Worm (Caenorhabditis elegans): ENCODE data around the gene H28G03.2.

H28G03.2 gene

DNA sequence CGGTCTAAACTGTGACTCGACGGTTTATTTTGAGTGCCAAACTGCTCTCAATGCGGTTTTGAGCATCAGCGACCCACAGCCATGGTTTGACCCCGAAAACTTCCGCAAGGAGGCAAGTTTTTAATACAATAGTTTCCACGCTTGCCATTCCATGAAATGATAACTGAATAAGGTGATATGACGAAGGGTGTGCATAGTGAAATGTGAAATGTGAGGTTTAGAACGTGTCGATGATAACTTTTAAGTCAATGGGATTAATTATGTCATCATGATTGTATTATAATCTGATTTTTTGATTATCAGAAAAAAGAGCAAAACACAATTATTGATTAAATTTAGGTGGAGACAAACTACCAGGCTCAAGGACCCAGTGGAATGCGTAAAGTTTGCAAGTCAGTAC is 49.8 kb downstream of the H28G03.2 start:
- no peak for TF ChIP-seq nhr-25 (tag; optimal IDR thresholded peaks at IDR 0.05; ENCODE audit: borderline replicate concordance, insufficient read depth)
- TF ChIP-seq gei-8 (GFP tag; optimal IDR thresholded peaks at IDR 0.05), result no peak
- TF ChIP-seq unc-39 (tag; optimal IDR thresholded peaks at IDR 0.05), result no peak
- peak; percentile 16 for TF ChIP-seq hlh-11 (tag; optimal IDR thresholded peaks at IDR 0.05)
- peak; percentile 5 for TF ChIP-seq dve-1 (tag; optimal IDR thresholded peaks at IDR 0.05; ENCODE audit: insufficient read depth)
- no peak for TF ChIP-seq nhr-6 (tag; optimal IDR thresholded peaks at IDR 0.05)
- TF ChIP-seq dmd-6 (GFP tag; IDR thresholded peaks at IDR 0.05), result peak; percentile 33; the same call in 1 of the 2 replicates
- TF ChIP-seq spr-1 (tag; optimal IDR thresholded peaks at IDR 0.05), result no peak
- no peak for TF ChIP-seq F49E8.2 (tag; optimal IDR thresholded peaks at IDR 0.05; ENCODE audit: borderline replicate concordance)

DNA sequence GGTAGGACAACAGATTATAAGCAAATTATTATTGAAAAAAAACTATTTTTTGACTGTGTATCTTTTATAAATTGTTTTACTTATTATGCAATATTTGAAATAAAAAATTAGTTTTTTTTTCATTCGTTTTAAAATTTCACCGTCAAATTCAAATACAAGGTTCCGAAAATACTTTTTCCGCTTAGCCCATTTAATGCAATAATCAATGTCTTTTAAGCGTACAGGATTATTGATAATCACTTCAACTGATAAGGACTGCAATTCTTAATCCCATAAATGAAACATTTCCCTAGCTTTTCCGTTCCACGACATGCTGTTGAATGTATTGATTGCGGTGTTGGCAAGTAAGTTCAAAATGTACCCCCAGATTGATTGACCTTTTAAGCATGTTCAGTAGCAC is 51.4 kb downstream of the H28G03.2 start, which contains the start of gene nspg-12:
Gene nspg-12, plus strand, starts transcription at position 301 of the 400 bp plus-strand sequence.
- no peak for TF ChIP-seq fkh-10 (GFP tag; optimal IDR thresholded peaks at IDR 0.05)
- TF ChIP-seq mep-1 (tag; optimal IDR thresholded peaks at IDR 0.05), result no peak
- no peak for TF ChIP-seq ceh-82 (tag; optimal IDR thresholded peaks at IDR 0.05)
- TF ChIP-seq ama-1 (optimal IDR thresholded peaks at IDR 0.05), result no peak
- TF ChIP-seq hif-1 (tag; optimal IDR thresholded peaks at IDR 0.05), result no peak
- no peak for TF ChIP-seq daf-8 (GFP tag; IDR thresholded peaks at IDR 0.05)
- TF ChIP-seq D1046.2 (GFP tag; IDR thresholded peaks at IDR 0.05), result no peak
- no peak for TF ChIP-seq mdl-1 (tag; optimal IDR thresholded peaks at IDR 0.05)
- TF ChIP-seq cey-2 (tag; optimal IDR thresholded peaks at IDR 0.05; ENCODE audit: borderline replicate concordance, insufficient read depth), result no peak
- TF ChIP-seq nhr-102 (tag; optimal IDR thresholded peaks at IDR 0.05), result no peak
- no peak for TF ChIP-seq hlh-30 (tag; optimal IDR thresholded peaks at IDR 0.05; ENCODE audit: insufficient read depth)
- no peak for TF ChIP-seq F37D6.2 (tag; optimal IDR thresholded peaks at IDR 0.05)
- no peak for TF ChIP-seq spr-3 (GFP tag; optimal IDR thresholded peaks at IDR 0.05)
- TF ChIP-seq lin-29 (GFP tag; IDR thresholded peaks at IDR 0.05), result no peak
- TF ChIP-seq F26F4.8 (GFP tag; conservative IDR thresholded peaks at IDR 0.05), result no peak
- no peak for TF ChIP-seq ztf-11 (tag; optimal IDR thresholded peaks at IDR 0.05)
- TF ChIP-seq ceh-28 (tag; optimal IDR thresholded peaks at IDR 0.05), result no peak
- no peak for TF ChIP-seq spr-1 (tag; optimal IDR thresholded peaks at IDR 0.05)

DNA sequence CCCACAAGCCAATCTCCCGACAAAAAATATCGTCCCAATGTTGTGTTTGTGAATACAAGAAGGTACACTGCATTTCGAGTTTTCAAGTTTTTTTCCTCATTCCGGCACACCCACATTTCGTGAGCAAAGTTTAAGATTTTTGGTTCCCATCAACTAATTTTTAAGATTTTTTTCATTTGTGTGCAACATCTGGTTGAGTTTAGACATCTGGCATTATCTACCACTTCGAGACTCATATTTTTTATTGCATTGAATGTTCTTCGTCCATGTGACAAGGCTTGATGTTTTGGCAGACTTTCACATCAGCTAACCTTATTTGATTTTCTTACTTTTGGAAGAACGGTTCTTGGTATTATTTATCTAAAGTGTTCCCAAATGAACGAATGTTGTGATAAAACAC is 54.8 kb downstream of the H28G03.2 start:
- TF ChIP-seq lin-38 (GFP tag; IDR thresholded peaks at IDR 0.05) (no peak), lsy-2 (tag; optimal IDR thresholded peaks at IDR 0.05) (no peak)

DNA sequence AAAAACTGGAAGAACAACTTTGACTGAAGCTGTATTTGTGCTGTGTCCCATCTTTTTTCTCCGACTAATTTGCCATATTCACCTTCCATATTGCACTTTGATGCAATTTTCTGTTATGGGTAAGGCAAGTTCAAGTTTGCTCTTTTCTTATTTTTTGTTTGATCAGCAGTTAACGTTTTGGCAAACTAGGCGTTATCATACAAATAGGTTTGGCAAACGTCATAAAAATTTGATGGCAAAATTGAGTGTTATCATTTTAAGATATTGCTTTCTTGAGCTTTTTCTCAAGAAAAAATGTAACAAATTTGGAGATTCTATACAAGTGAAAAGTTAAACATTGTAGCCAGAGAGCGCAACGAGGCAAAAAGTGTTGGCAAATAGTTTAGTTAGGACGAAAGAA is 56.5 kb downstream of the H28G03.2 start:
- peak; percentile 20; the same call in 1 of the 2 replicates for TF ChIP-seq dmd-6 (GFP tag; IDR thresholded peaks at IDR 0.05)
- peak; percentile 85 for TF ChIP-seq php-3 (GFP tag; IDR thresholded peaks at IDR 0.05)
- no peak for TF ChIP-seq zip-2 (tag; optimal IDR thresholded peaks at IDR 0.05)
- TF ChIP-seq daf-16 (GFP tag; optimal IDR thresholded peaks at IDR 0.05), result no peak
- TF ChIP-seq daf-16 (tag; optimal IDR thresholded peaks at IDR 0.05), result peak; percentile 53
- peak; percentile 80 for TF ChIP-seq pqm-1 (tag; optimal IDR thresholded peaks at IDR 0.05)
- no peak for TF ChIP-seq ceh-28 (tag; optimal IDR thresholded peaks at IDR 0.05)

DNA sequence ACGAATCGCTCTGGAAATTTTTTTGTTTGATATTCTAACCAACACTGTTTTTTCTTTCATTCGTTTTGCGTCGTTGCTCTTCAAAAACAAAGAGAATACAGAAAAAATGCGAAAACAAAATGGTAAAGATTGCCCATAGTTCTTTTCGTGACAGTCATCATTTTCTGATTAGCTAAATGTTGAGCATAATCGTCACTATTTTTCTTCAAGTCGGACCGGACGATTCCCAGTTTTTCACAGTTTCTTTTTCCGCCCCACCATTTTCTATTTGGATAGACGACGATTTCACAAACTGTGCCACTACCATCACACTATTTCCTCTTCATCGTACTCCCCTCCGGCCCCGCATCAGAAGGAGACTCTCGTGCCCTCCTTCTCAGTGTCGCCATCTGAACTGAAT is 58.0 kb downstream of the H28G03.2 start:
- TF ChIP-seq ceh-44 (GFP tag; IDR thresholded peaks at IDR 0.05) (no peak), unc-62 (GFP tag; optimal IDR thresholded peaks at IDR 0.05 in 1 of 2) (peak in 1 of 2 experiments; percentile 92), unc-62 (tag; optimal IDR thresholded peaks at IDR 0.05) (no peak)

Measured in whole organism, L4 larva.